Worm (Caenorhabditis elegans) whole organism, L4/young adult: ENCODE data around the gene F38H4.5.

ENCODE experiments used
- W03F9.2 ChIP-seq: fragments of 150-350 bp; optimal IDR thresholded peaks from 2 replicates; lab custom pipeline; 2014; ENCODE audit warnings: missing biosample characterization, missing genetic modification characterization
- dao-5 ChIP-seq: sonication (generic microtip); optimal IDR thresholded peaks from 2 replicates; lab custom pipeline; 2016; ENCODE audit warnings: missing genotype, missing genetic modification characterization, moderate library complexity, missing compliant biosample characterization
- him-1 ChIP-seq: sonication (generic microtip); optimal IDR thresholded peaks from 2 replicates; lab custom pipeline; 2016; ENCODE audit warnings: missing genotype, missing genetic modification reagents, missing genetic modification characterization, missing compliant biosample characterization

ce11 chrIV:11867652-11868232, 15.8 kb downstream of the F38H4.5 start:
- TF ChIP-seq W03F9.2 (tag; lab: Kevin White, UChicago), result no peak
- TF ChIP-seq dao-5 (tag; lab: Kevin White, UChicago), result no peak
- TF ChIP-seq him-1 (tag; lab: Kevin White, UChicago), result no peak
